Worm (Caenorhabditis elegans) whole organism, midembryonic: ENCODE measurements around the gene str-111.

ENCODE experiments used
- T22C8.4 ChIP-seq: fragments of 200-800 bp; sonication (Bioruptor generic); IDR thresholded peaks from 2 replicates; pipeline ENCODE4 v1.3.6; 2022; ENCODE audit warnings: missing genetic modification characterization, missing compliant biosample characterization
- cog-1 ChIP-seq: sonication (generic microtip); optimal IDR thresholded peaks from 2 replicates; lab custom pipeline; 2016; ENCODE audit warnings: missing genetic modification characterization, missing compliant biosample characterization
- flt-1 ChIP-seq: fragments of 200-800 bp; sonication (Bioruptor generic); IDR thresholded peaks from 2 replicates; pipeline ENCODE4 v1.3.6; 2022; ENCODE audit warnings: missing genetic modification characterization, missing compliant biosample characterization
- klf-2 ChIP-seq: fragments of 200-800 bp; sonication (Bioruptor generic); conservative IDR thresholded peaks from 2 replicates; pipeline ENCODE4 v1.3.6; 2022; ENCODE audit warnings: missing genetic modification reagents, missing genetic modification characterization, missing compliant biosample characterization
- med-1 ChIP-seq: sonication (generic microtip); optimal IDR thresholded peaks from 2 replicates; lab custom pipeline; 2017; ENCODE audit warnings: missing genetic modification characterization, mild to moderate bottlenecking, missing compliant biosample characterization, antibody characterized with exemption, missing genetic modification reagents; ENCODE audit not compliant: insufficient read depth
- ref-1 ChIP-seq: fragments of 200-800 bp; sonication (Bioruptor generic); conservative IDR thresholded peaks from 2 replicates; pipeline ENCODE4 v1.3.6; 2022; ENCODE audit warnings: missing genetic modification reagents, missing genetic modification characterization, missing compliant biosample characterization
- tab-1 ChIP-seq: fragments of 200-800 bp; sonication (Bioruptor generic); IDR thresholded peaks from 2 replicates; pipeline ENCODE4 v1.3.6; 2022; ENCODE audit warnings: missing genetic modification characterization, missing compliant biosample characterization
- ztf-23 ChIP-seq: fragments of 200-800 bp; sonication (Bioruptor generic); IDR thresholded peaks from 2 replicates; pipeline ENCODE4 v1.3.6; 2022; ENCODE audit warnings: missing genetic modification reagents, missing genetic modification characterization, missing compliant biosample characterization
- ztf-29 ChIP-seq: fragments of 200-800 bp; sonication (Bioruptor generic); IDR thresholded peaks from 2 replicates; pipeline ENCODE4 v1.3.6; 2022; ENCODE audit warnings: missing genetic modification reagents, missing genetic modification characterization, missing compliant biosample characterization

The str-111 gene

DNA sequence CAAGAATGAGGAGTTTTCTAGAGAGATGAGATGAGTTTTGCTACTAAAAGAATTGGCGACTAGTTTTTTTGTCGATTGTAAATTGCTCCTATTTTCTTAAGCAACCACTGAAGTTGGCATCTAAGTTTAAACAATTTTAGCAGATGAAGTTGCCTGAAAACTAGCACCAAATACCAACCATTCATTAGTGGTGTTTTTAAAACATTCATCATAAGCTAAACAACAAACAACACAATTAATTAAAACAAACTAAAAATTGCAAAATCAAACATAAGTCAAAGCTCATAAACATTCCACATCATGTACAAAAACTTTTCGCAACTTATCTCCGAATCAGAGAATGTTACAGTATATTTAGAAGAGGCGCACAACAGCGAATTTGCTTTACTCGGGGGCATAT is 13.2 kb upstream of the str-111 start, which contains the start of gene srz-13:
srz-13 (plus strand) TSS at position 301 of the 400 bp plus-strand sequence.
- TF ChIP-seq cog-1 (tag; lab: Kevin White, UChicago) = no peak
- no peak for TF ChIP-seq ref-1 (GFP tag; lab: Robert Waterston, UW)
- TF ChIP-seq med-1 (GFP tag; lab: Kevin White, UChicago) = no peak
- TF ChIP-seq T22C8.4 (GFP tag; lab: Robert Waterston, UW) = no peak
- TF ChIP-seq flt-1 = no peak
- no peak for TF ChIP-seq ztf-29
- TF ChIP-seq klf-2 (GFP tag; lab: Robert Waterston, UW) = no peak
- TF ChIP-seq tab-1 = no peak
- TF ChIP-seq ztf-23 = no peak

DNA sequence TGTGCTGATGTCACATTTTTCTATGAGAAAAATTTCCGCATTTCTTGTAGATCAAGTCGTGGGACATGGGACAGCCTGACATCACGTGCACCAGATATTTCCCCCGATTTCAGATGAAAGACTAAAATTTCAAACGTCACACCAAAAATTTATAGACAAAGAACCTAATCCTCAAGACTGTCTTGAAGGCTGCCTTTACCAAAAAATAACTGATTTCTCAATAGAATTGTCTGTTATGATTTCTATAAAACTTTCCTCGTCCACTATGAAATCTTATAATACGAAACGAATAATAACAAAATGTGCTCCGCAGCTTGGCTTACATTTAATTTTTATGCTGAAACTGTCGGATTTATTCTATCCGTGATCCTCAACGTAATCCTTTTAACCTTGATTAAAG is 11.4 kb upstream of the str-111 start, which contains the start of gene str-106:
str-106 (plus strand) TSS at position 301 of the 400 bp plus-strand sequence.
- TF ChIP-seq klf-2 (GFP tag; lab: Robert Waterston, UW) (no peak), tab-1 (no peak), med-1 (GFP tag; lab: Kevin White, UChicago) (no peak), ztf-29 (no peak), ztf-23 (no peak), cog-1 (tag; lab: Kevin White, UChicago) (no peak), flt-1 (no peak), ref-1 (GFP tag; lab: Robert Waterston, UW) (no peak), T22C8.4 (GFP tag; lab: Robert Waterston, UW) (no peak)

DNA sequence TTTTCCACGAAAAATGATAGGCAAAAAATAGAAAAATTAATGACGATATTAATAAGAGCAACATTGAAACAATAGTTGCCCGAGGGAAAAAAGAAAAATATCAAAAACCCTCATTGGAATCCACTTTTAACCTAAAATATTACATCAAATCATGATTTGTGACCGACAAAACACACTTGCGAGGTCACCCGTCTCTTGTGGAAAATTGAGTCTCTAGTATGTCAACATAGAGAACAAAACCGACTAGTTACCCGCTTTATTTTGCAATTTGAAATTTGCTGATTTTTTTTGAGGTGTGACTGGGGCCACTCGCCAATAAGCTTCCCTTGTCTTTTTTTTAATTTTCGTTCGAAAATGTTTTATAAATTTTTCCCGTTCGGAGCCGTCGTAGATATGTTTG is 6.8 kb upstream of the str-111 start, which contains the start of gene cyp-33D1:
cyp-33D1 (minus strand) TSS at position 101 of the 400 bp plus-strand sequence.
- TF ChIP-seq flt-1 (no peak), T22C8.4 (GFP tag; lab: Robert Waterston, UW) (no peak), cog-1 (tag; lab: Kevin White, UChicago) (no peak), ref-1 (GFP tag; lab: Robert Waterston, UW) (no peak), ztf-29 (no peak), tab-1 (no peak), klf-2 (GFP tag; lab: Robert Waterston, UW) (no peak), med-1 (GFP tag; lab: Kevin White, UChicago) (no peak), ztf-23 (no peak)

DNA sequence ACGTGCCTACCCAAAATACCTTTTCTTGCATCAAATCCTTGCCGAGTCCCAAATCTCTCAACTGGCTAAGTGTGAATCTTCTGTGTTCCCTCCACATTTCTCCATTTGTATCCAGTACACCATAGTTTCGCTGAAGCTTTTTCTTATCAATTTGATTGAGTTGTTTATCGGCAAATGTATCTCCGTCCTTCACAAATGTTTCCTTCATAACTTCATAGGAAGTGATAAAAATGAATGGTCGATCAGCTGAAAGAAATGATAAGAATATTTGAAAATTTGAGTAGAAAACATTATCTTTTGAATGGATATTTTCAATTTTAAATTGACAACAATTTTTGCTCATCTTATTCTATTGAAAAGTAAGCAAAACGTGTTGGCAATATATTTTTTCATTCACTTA is 6.3 kb upstream of the str-111 start:
- no peak for TF ChIP-seq cog-1 (tag; lab: Kevin White, UChicago)

DNA sequence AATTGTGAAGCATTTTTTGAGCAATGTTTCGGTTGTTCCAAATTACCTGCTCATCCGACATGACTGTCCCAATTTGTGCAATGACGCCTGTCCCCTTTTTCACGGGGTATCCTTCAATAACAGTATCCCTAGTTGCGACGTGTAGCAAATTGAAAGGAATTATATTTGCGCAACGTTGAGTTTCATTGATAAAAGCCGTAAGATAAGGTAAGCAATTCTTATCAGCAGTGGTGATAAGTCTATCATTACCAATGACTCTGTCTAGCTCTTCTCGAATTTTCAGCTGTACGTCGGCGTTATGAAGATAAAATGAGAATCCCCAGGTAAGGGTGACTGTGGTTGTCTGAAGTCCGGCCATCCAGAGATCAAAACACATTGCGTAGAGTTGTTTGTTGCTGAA is 5.2 kb upstream of the str-111 start:
- TF ChIP-seq med-1 (GFP tag; lab: Kevin White, UChicago) = no peak
- TF ChIP-seq cog-1 (tag; lab: Kevin White, UChicago) = no peak
- no peak for TF ChIP-seq ztf-23
- TF ChIP-seq T22C8.4 (GFP tag; lab: Robert Waterston, UW) = no peak
- TF ChIP-seq flt-1 = no peak
- no peak for TF ChIP-seq tab-1
- no peak for TF ChIP-seq ref-1 (GFP tag; lab: Robert Waterston, UW)
- TF ChIP-seq ztf-29 = no peak

DNA sequence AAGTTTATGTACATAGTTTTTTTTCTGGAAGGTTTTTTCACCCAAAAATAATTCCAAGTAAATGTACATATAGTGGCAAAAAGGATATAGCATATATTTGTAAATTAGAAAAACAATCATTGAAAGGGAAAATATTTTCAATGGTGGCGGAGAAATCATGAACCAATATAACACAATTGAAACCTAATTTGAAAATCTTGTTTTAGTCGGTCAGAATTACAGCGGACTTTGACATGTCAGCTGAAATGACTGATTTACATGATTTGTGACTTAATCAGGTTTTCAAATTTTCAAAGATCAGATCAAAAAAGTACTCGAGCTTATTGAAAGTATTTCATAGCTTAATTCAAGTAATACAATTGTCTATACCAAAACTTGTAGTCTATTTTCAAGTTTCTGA is 2.8 kb upstream of the str-111 start, which contains the start of gene K05D4.9:
K05D4.9 (minus strand) TSS at position 101 of the 400 bp plus-strand sequence.
- no peak for TF ChIP-seq med-1 (GFP tag; lab: Kevin White, UChicago)
- no peak for TF ChIP-seq T22C8.4 (GFP tag; lab: Robert Waterston, UW)
- TF ChIP-seq ztf-23 = no peak
- TF ChIP-seq ztf-29 = no peak
- no peak for TF ChIP-seq flt-1
- TF ChIP-seq tab-1 = no peak
- TF ChIP-seq klf-2 (GFP tag; lab: Robert Waterston, UW) = no peak
- no peak for TF ChIP-seq cog-1 (tag; lab: Kevin White, UChicago)
- TF ChIP-seq ref-1 (GFP tag; lab: Robert Waterston, UW) = no peak

DNA sequence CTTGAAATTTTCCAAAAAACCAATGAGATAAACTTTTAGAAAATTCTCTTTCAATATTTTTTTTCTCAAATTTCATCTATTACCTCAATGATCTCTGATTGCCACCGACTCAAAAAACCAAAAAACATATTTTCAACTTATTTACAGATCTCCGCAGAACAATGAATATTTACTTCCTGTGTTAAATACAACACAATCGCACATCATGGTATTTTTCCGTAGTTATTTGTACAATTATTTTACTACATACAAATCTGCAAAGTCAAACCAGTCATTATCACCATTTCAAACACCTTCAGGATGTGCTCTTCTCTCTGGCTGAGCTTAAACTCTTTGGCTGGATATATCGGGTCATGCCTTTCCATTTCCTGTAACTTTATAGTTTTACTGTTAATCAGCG is 3.0 kb downstream of the str-111 start, which contains the start of gene str-108:
str-108 (plus strand) TSS at position 301 of the 400 bp plus-strand sequence.
- TF ChIP-seq tab-1 (no peak), T22C8.4 (GFP tag; lab: Robert Waterston, UW) (no peak), ztf-23 (no peak), ztf-29 (no peak), cog-1 (tag; lab: Kevin White, UChicago) (no peak), klf-2 (GFP tag; lab: Robert Waterston, UW) (no peak), flt-1 (no peak), med-1 (GFP tag; lab: Kevin White, UChicago) (no peak), ref-1 (GFP tag; lab: Robert Waterston, UW) (no peak)

DNA sequence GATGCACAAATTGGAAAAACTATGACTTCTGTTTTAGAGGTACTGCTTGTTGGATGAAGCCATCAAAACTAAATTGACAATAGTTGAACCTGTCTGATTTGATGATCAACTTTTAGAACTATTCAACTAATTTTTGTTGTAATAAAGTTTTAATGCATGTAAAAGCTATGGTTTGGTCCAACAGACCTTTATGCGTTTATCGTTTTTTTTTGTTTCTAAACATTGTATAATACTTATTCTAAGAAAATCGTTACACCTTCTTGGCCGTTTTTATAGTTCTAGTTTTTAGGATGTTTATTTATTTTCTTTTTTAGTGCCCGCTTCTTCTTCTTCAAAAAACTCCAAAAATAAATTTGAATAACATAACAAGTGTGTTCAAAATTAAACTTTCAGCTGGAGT is 5.2 kb downstream of the str-111 start, which contains the start of gene F10A3.12:
F10A3.12 (plus strand) TSS at position 301 of the 400 bp plus-strand sequence.
- TF ChIP-seq klf-2 (GFP tag; lab: Robert Waterston, UW) (no peak), ztf-23 (no peak), tab-1 (no peak), T22C8.4 (GFP tag; lab: Robert Waterston, UW) (no peak), cog-1 (tag; lab: Kevin White, UChicago) (no peak), ztf-29 (no peak), flt-1 (no peak), ref-1 (GFP tag; lab: Robert Waterston, UW) (no peak)

DNA sequence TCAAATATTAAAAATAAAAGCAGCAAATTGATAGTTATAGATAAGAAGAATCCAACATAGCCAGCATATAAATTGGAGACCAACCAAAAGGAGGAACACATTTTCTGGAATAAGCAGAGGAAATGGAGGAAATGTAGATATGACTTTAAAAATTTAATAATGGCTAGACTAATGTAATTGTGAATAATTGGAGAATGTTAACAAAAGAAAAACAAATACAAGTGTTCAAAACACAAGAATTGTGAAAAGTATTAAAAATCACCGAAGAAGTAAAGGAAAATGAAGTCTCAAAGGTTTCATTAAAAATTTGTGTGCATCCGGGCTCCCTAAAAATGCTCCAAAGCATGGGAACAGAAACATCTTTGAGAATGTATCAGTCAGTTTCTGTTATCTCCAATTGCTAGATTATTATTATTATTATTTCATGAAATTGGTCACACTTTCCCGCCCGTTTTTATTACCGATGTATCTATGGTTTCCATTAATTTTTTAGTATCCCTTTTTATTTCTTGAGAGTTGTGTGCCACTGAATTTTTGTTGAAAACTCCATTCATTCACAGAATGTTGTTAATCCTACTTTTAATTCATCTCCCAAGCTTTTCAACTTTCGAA is 6.7 kb downstream of the str-111 start, which contains the start of the genes str-109 and F10A3.11:
str-109 (minus strand) TSS at position 101 of the 612 bp plus-strand sequence.
F10A3.11 (plus strand) TSS at position 562 of the 612 bp plus-strand sequence.
- TF ChIP-seq cog-1 (tag; lab: Kevin White, UChicago) = no peak

DNA sequence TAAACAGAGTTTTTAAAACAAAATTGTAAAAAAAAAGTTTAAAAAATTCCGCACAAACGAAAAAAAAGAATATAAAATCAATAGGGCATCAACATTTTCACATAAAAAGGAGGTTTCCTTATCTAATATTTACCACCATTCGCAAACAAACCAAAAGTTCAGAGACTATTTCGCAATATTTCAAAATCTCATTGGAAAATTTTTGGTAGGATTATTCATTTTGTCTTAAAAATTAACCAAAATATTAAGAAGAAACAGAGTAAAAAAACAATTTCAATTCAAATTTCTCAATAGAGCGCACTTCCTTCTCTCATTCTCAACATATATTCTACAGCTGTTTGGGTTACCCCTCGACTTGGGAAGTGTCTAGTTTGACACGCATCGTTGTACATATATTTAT is 8.8 kb downstream of the str-111 start:
- TF ChIP-seq med-1 (GFP tag; lab: Kevin White, UChicago) (no peak), cog-1 (tag; lab: Kevin White, UChicago) (no peak), ztf-23 (no peak), tab-1 (no peak), ref-1 (GFP tag; lab: Robert Waterston, UW) (no peak), flt-1 (no peak), ztf-29 (no peak), T22C8.4 (GFP tag; lab: Robert Waterston, UW) (no peak), klf-2 (GFP tag; lab: Robert Waterston, UW) (no peak)
